Fruit fly (Drosophila melanogaster): Measurements from ENCODE around the gene CG17593.

Gene CG17593

dm6 chr2L:3556937-3557336 lies 42.3 kb downstream of the CG17593 start:
- no peak for TF ChIP-seq CG17801 (GFP tag; optimal IDR thresholded peaks at IDR 0.05; ENCODE audit: partially characterized antibody)

- TF ChIP-seq CG17801 (GFP tag; optimal IDR thresholded peaks at IDR 0.05; ENCODE audit: partially characterized antibody) = no peak
These were observed 42.8 kb downstream of the CG17593 start for dm6 chr2L:3557471-3557870.

dm6 chr2L:3558299-3558698 lies 43.6 kb downstream of the CG17593 start:
- no peak for TF ChIP-seq CG17801 (GFP tag; optimal IDR thresholded peaks at IDR 0.05; ENCODE audit: partially characterized antibody)

dm6 chr2L:3559647-3560046 lies 45.0 kb downstream of the CG17593 start:
- TF ChIP-seq CG17801 (GFP tag; optimal IDR thresholded peaks at IDR 0.05; ENCODE audit: partially characterized antibody) = no peak

dm6 chr2L:3562435-3562834 lies 47.8 kb downstream of the CG17593 start:
- no peak for TF ChIP-seq CG17801 (GFP tag; optimal IDR thresholded peaks at IDR 0.05; ENCODE audit: partially characterized antibody)

dm6 chr2L:3564556-3564955 lies 49.9 kb downstream of the CG17593 start:
- TF ChIP-seq CG17801 (GFP tag; optimal IDR thresholded peaks at IDR 0.05; ENCODE audit: partially characterized antibody) = no peak

- TF ChIP-seq CG17801 (GFP tag; optimal IDR thresholded peaks at IDR 0.05; ENCODE audit: partially characterized antibody) = no peak
These were observed 51.9 kb downstream of the CG17593 start for dm6 chr2L:3566532-3566931.
